Fruit fly (Drosophila melanogaster): ENCODE data around the gene CG9727.

Gene CG9727

DNA sequence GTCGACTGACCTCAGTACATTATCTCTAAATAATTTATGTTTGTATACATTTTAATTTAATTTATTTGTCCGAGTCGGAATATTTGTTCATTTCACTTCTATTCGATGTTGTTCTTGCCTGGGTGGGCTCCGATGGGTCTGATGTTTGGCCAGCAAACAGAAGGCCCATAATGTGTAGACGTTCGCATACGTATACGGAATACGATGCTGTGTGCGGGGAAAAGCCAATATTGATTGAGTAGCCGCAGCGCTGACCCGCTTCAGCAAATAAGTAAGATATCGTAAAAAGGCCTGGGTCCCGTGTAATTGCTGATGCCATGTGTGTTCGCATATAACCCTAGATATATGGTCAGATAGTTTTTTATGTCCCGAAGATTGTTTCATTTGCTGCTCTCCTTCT, 47.9 kb upstream of the CG9727 start (continued):
- TF ChIP-seq B-H1 (GFP tag; IDR thresholded peaks at IDR 0.05): no peak
- peak; percentile 40 for TF ChIP-seq HLHmδ (GFP tag; optimal IDR thresholded peaks at IDR 0.05)
- TF ChIP-seq PHDP (tag; optimal IDR thresholded peaks at IDR 0.05): peak; percentile 56
- peak; percentile 12 for TF ChIP-seq CG1602 (GFP tag; optimal IDR thresholded peaks at IDR 0.05)
- TF ChIP-seq CG18764 (GFP tag; optimal IDR thresholded peaks at IDR 0.05): peak; percentile 12
- peak; percentile 46 for TF ChIP-seq CrebB (tag; optimal IDR thresholded peaks at IDR 0.05)
- peak; percentile 83 for TF ChIP-seq CG3407 (GFP tag; optimal IDR thresholded peaks at IDR 0.05)
- peak; percentile 55 for TF ChIP-seq CG31441 (GFP tag; IDR thresholded peaks at IDR 0.05)
- TF ChIP-seq HmgZ (tag; optimal IDR thresholded peaks at IDR 0.05): peak; percentile 7
- no peak for TF ChIP-seq ash1 (GFP tag; optimal IDR thresholded peaks at IDR 0.05)
- TF ChIP-seq CG13424 (tag; optimal IDR thresholded peaks at IDR 0.05): peak; percentile 25
- TF ChIP-seq CG13894 (tag; optimal IDR thresholded peaks at IDR 0.05): no peak
- 0 out of 2 replicates have a peak, but pooled peaks have one; percentile 24 for TF ChIP-seq CG5953 (GFP tag; IDR thresholded peaks at IDR 0.05)
- TF ChIP-seq ttk (GFP tag; IDR thresholded peaks at IDR 0.05): no peak
- TF ChIP-seq tna (GFP tag; IDR thresholded peaks at IDR 0.05; ENCODE audit: partially characterized antibody): no peak
- no peak for TF ChIP-seq HLH54F (GFP tag; optimal IDR thresholded peaks at IDR 0.05)
- TF ChIP-seq Hmr (GFP tag; optimal IDR thresholded peaks at IDR 0.05): peak; percentile 22
- TF ChIP-seq tll (GFP tag; optimal IDR thresholded peaks at IDR 0.05): peak in 1 of 2 experiments; percentile 75
- no peak for TF ChIP-seq sima (GFP tag; optimal IDR thresholded peaks at IDR 0.05)
- TF ChIP-seq Oli (tag; optimal IDR thresholded peaks at IDR 0.05): peak; percentile 14
- TF ChIP-seq bcd (GFP tag; optimal IDR thresholded peaks at IDR 0.05): peak; percentile 43
- TF ChIP-seq onecut (GFP tag; IDR thresholded peaks at IDR 0.05): peak; percentile 63
- peak; percentile 6 for TF ChIP-seq CG7271 (tag; optimal IDR thresholded peaks at IDR 0.05)
- peak; percentile 57; the same call in 2 of the 3 replicates for TF ChIP-seq zfh1 (GFP tag; IDR thresholded peaks at IDR 0.05)
- TF ChIP-seq Opbp (GFP tag; IDR thresholded peaks at IDR 0.05; ENCODE audit: partially characterized antibody): no peak
- TF ChIP-seq sens-2 (GFP tag; IDR thresholded peaks at IDR 0.05): peak; percentile 30; the same call in 1 of the 2 replicates
- TF ChIP-seq gro (GFP tag; optimal IDR thresholded peaks at IDR 0.05): no peak
- peak; percentile 38 for TF ChIP-seq CG18599 (GFP tag; optimal IDR thresholded peaks at IDR 0.05)
- TF ChIP-seq Mad (GFP tag; optimal IDR thresholded peaks at IDR 0.05): peak; percentile 21
- no peak for TF ChIP-seq lmd (GFP tag; IDR thresholded peaks at IDR 0.05)
- TF ChIP-seq Nf-YC (tag; optimal IDR thresholded peaks at IDR 0.05): no peak
- no peak for TF ChIP-seq Chrac-16 (GFP tag; optimal IDR thresholded peaks at IDR 0.05)
- TF ChIP-seq CG1792 (GFP tag; optimal IDR thresholded peaks at IDR 0.05): peak; percentile 59
- TF ChIP-seq dysf (GFP tag; IDR thresholded peaks at IDR 0.05): no peak
- no peak for TF ChIP-seq sc (optimal IDR thresholded peaks at IDR 0.05)
- peak; percentile 79 for TF ChIP-seq sc (GFP tag; optimal IDR thresholded peaks at IDR 0.05)
- TF ChIP-seq Kr (GFP tag; optimal IDR thresholded peaks at IDR 0.05): peak; percentile 83
- TF ChIP-seq CG16863 (GFP tag; optimal IDR thresholded peaks at IDR 0.05): peak; percentile 41
- no peak for TF ChIP-seq Max (GFP tag; optimal IDR thresholded peaks at IDR 0.05)
- TF ChIP-seq Xbp1 (GFP tag; optimal IDR thresholded peaks at IDR 0.05): no peak
- TF ChIP-seq fd102C (GFP tag; optimal IDR thresholded peaks at IDR 0.05): peak; percentile 95
- peak; percentile 59 for TF ChIP-seq ATbp (GFP tag; optimal IDR thresholded peaks at IDR 0.05)
- no peak for TF ChIP-seq ham (GFP tag; IDR thresholded peaks at IDR 0.05)
- TF ChIP-seq CG10147 (GFP tag; optimal IDR thresholded peaks at IDR 0.05): no peak
- TF ChIP-seq CG30431 (GFP tag; optimal IDR thresholded peaks at IDR 0.05): peak; percentile 48
- TF ChIP-seq da (GFP tag; optimal IDR thresholded peaks at IDR 0.05): peak; percentile 29
- no peak for TF ChIP-seq crc (GFP tag; optimal IDR thresholded peaks at IDR 0.05)
- TF ChIP-seq prd (optimal IDR thresholded peaks at IDR 0.05): no peak
- peak; percentile 46; the same call in 1 of the 3 replicates for TF ChIP-seq prd (GFP tag; IDR thresholded peaks at IDR 0.05)
- peak; percentile 59 for TF ChIP-seq Sox102F (GFP tag; optimal IDR thresholded peaks at IDR 0.05)
- no peak for TF ChIP-seq ERR (GFP tag; optimal IDR thresholded peaks at IDR 0.05)

Data from whole organism, embryonic.